Fruit fly (Drosophila melanogaster): ENCODE measurements around the gene CG46515.
"Not testable (repeated sequence)": the region's sequence is repeated elsewhere in the genome, so short reads cannot be mapped to it uniquely, and the experiment has no call there.

CG46515 gene

dm6 chrX:22241272-22241671 lies 39.3 kb downstream of the CG46515 start, which contains the start of gene CG46521:
CG46521 (plus strand) TSS chrX:22241572.
- not testable (repeated sequence) for TF ChIP-seq CG17801 (GFP tag; optimal IDR thresholded peaks at IDR 0.05; ENCODE audit: partially characterized antibody)

- not testable (repeated sequence) for TF ChIP-seq CG17801 (GFP tag; optimal IDR thresholded peaks at IDR 0.05; ENCODE audit: partially characterized antibody)
Measured at dm6 chrX:22246300-22246699, 44.3 kb downstream of the CG46515 start, which contains the start of gene CG46522. CG46522 (plus strand) TSS chrX:22246600.

- TF ChIP-seq CG17801 (GFP tag; optimal IDR thresholded peaks at IDR 0.05; ENCODE audit: partially characterized antibody) = not testable (repeated sequence)
Measured at dm6 chrX:22251282-22251681, 49.3 kb downstream of the CG46515 start, which contains the start of gene CG41562. CG41562 (plus strand) TSS chrX:22251582.

Measured in ovary, adult (tissue).